Worm (Caenorhabditis elegans) whole organism, L1 larva: ENCODE measurements around the gene eif-3.G.

Experiments used
- ama-1 ChIP-seq: fragments of 150-350 bp; optimal IDR thresholded peaks from 2 replicates; lab custom pipeline; 2014
- ceh-82 ChIP-seq, 3 experiments: fragments of 150-350 bp in 1 of 3; sonication (generic microtip) in 2 of 3; optimal IDR thresholded peaks; 2 replicates each; lab custom pipeline; 2014 to 2017; ENCODE audit warnings: missing biosample characterization in 3 of 3, missing genetic modification characterization in 3 of 3
- ces-1 ChIP-seq: fragments of 150-350 bp; optimal IDR thresholded peaks from 2 replicates; lab custom pipeline; 2014; ENCODE audit warnings: missing biosample characterization, missing genetic modification reagents, missing genetic modification characterization
- egl-27 ChIP-seq, 2 experiments: fragments of 150-350 bp in 1 of 2; sonication (generic microtip); optimal IDR thresholded peaks; 3 replicates each; lab custom pipeline; 2017 to 2018; ENCODE audit warnings: missing biosample characterization in 2 of 2, missing genetic modification characterization in 2 of 2, missing genetic modification reagents in 2 of 2
- elt-3 ChIP-seq, 6 experiments: fragments of 150-350 bp in 1 of 6; sonication (generic microtip); optimal IDR thresholded peaks; 2 replicates each; lab custom pipeline; 2017 to 2018; ENCODE audit warnings: missing biosample characterization in 6 of 6, missing genetic modification characterization in 6 of 6, inconsistent platforms in 1 of 6
- nhr-11 ChIP-seq: fragments of 150-350 bp; optimal IDR thresholded peaks from 2 replicates; lab custom pipeline; 2014; ENCODE audit warnings: missing biosample characterization, missing genetic modification characterization
- nhr-28 ChIP-seq: fragments of 150-350 bp; optimal IDR thresholded peaks from 2 replicates; lab custom pipeline; 2014; ENCODE audit warnings: missing biosample characterization, missing genetic modification characterization
- nhr-77 ChIP-seq: fragments of 150-350 bp; optimal IDR thresholded peaks from 2 replicates; lab custom pipeline; 2014; ENCODE audit warnings: missing biosample characterization, missing genetic modification characterization
- rnt-1 ChIP-seq: sonication (generic microtip); optimal IDR thresholded peaks from 2 replicates; lab custom pipeline; 2016; ENCODE audit warnings: mild to moderate bottlenecking, missing genetic modification characterization, moderate library complexity, missing compliant biosample characterization
- unc-62 ChIP-seq: fragments of 150-350 bp; optimal IDR thresholded peaks from 2 replicates; lab custom pipeline; 2014; ENCODE audit warnings: missing biosample characterization, missing genetic modification reagents, missing genetic modification characterization
- unc-86 ChIP-seq: sonication (generic microtip); optimal IDR thresholded peaks from 2 replicates; lab custom pipeline; 2016; ENCODE audit warnings: missing genetic modification characterization, missing compliant biosample characterization
- xbp-1 ChIP-seq: sonication (generic microtip); optimal IDR thresholded peaks from 2 replicates; lab custom pipeline; 2016; ENCODE audit warnings: missing genetic modification characterization, missing compliant biosample characterization
- zag-1 ChIP-seq: fragments of 150-350 bp; optimal IDR thresholded peaks from 2 replicates; lab custom pipeline; 2014; ENCODE audit warnings: missing biosample characterization, missing genetic modification characterization

DNA sequence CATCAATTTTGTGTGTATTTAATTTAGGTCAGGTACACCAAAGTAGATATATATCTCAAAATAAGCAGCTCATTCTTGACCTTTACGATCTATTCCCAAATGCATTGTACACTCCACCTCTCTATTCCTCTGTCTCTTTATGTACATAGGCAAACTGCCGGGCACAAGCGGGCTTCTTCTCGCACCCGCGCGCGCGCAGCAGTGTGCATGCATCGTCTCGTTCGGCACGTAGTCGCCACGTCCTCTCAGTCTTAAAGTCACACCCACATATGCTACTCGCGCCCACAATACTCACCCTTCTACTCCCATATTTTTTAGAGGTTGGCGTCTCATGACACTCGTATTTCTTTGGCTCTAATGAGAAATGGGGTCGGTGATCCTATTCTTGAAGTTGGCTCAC, 8.9 kb downstream of the eif-3.G start:
- TF ChIP-seq nhr-28 (no peak), nhr-77 (tag; lab: Kevin White, UChicago) (no peak), xbp-1 (tag; lab: Kevin White, UChicago) (no peak), ceh-82 (tag; optimal IDR thresholded peaks at IDR 0.05; lab: Kevin White, UChicago) (no peak), nhr-11 (tag; lab: Kevin White, UChicago) (no peak), elt-3 (tag; optimal IDR thresholded peaks at IDR 0.05; lab: Kevin White, UChicago) (no peak), unc-86 (tag; lab: Kevin White, UChicago) (no peak), rnt-1 (tag; lab: Kevin White, UChicago) (no peak), ces-1 (GFP tag; lab: Kevin White, UChicago) (no peak), ama-1 (no peak), unc-62 (GFP tag; lab: Kevin White, UChicago) (no peak), zag-1 (tag; lab: Kevin White, UChicago) (no peak), egl-27 (tag; optimal IDR thresholded peaks at IDR 0.05; lab: Kevin White, UChicago) (no peak)
